Worm (Caenorhabditis elegans) whole organism, early embryonic: ENCODE results near the gene C46C2.6.

Experiments used
- ama-1 ChIP-seq: fragments of 150-350 bp; optimal IDR thresholded peaks from 2 replicates; lab custom pipeline; 2014
- ets-7 ChIP-seq: sonication (generic microtip); optimal IDR thresholded peaks from 2 replicates; lab custom pipeline; 2016; ENCODE audit warnings: missing genotype, missing genetic modification characterization, missing compliant biosample characterization
- tbx-37 ChIP-seq: fragments of 200-800 bp; sonication (Bioruptor generic); conservative IDR thresholded peaks from 2 replicates; pipeline ENCODE4 v1.3.6; 2022; ENCODE audit warnings: missing genetic modification reagents, missing genetic modification characterization, missing compliant biosample characterization

DNA sequence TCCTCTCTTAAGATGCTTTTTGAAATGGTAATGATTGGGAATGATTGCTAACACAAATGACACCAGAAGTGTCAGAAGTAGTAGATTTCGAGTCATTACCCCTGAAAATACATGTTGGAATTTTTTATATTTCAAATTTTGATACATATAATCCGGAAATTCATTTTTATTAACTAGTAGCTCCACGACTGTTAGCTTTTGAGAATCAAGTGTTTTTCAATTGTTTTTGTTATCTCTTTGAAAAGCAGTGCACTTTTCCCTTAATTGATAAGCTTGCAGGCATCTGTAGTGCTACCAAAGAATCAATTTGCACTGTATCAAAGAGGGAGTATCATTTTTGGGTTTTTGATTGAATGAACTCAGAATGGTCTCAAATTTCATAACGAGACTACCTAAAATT is 47.2 kb upstream of the C46C2.6 start, which contains the start of gene pcp-2:
- TF ChIP-seq ama-1 (lab: Kevin White, UChicago) (no peak), tbx-37 (GFP tag; lab: Robert Waterston, UW) (no peak), ets-7 (tag; lab: Kevin White, UChicago) (no peak)
